Worm (Caenorhabditis elegans) whole organism, L3 larva: ENCODE data around the gene fbxc-15.

Source experiments
- ama-1 ChIP-seq: fragments of 150-350 bp; optimal IDR thresholded peaks from 2 replicates; lab custom pipeline; 2018
- ceh-28 ChIP-seq: fragments of 150-350 bp; optimal IDR thresholded peaks from 2 replicates; lab custom pipeline; 2014; ENCODE audit warnings: missing biosample characterization, missing genetic modification reagents, missing genetic modification characterization
- ceh-9 ChIP-seq: sonication (generic microtip); optimal IDR thresholded peaks from 2 replicates; lab custom pipeline; 2018; ENCODE audit warnings: missing biosample characterization, missing genetic modification characterization
- egl-5 ChIP-seq: fragments of 150-350 bp; optimal IDR thresholded peaks from 2 replicates; lab custom pipeline; 2017; ENCODE audit warnings: missing biosample characterization, missing genetic modification reagents, missing genetic modification characterization, inconsistent platforms
- elt-2 ChIP-seq: sonication (generic microtip); optimal IDR thresholded peaks from 2 replicates; lab custom pipeline; 2016; ENCODE audit warnings: missing genetic modification reagents, mild to moderate bottlenecking, missing genetic modification characterization, missing compliant biosample characterization
- fkh-10 ChIP-seq: sonication (generic microtip); optimal IDR thresholded peaks from 2 replicates; lab custom pipeline; 2017; ENCODE audit warnings: missing biosample characterization, missing genetic modification reagents, missing genetic modification characterization
- fos-1 ChIP-seq: fragments of 150-350 bp; optimal IDR thresholded peaks from 2 replicates; lab custom pipeline; 2014; ENCODE audit warnings: missing biosample characterization, missing genetic modification characterization
- lin-15B ChIP-seq: fragments of 150-350 bp; optimal IDR thresholded peaks from 2 replicates; lab custom pipeline; 2014; ENCODE audit warnings: missing biosample characterization, missing genetic modification characterization
- mml-1 ChIP-seq: fragments of 150-350 bp; sonication (generic microtip); optimal IDR thresholded peaks from 3 replicates; lab custom pipeline; 2014; ENCODE audit warnings: missing biosample characterization, missing genetic modification characterization
- nhr-76 ChIP-seq: fragments of 150-350 bp; sonication (generic microtip); optimal IDR thresholded peaks from 5 replicates; lab custom pipeline; 2014; ENCODE audit warnings: missing biosample characterization, missing genetic modification characterization
- pha-4 ChIP-seq: fragments of 150-350 bp; optimal IDR thresholded peaks from 2 replicates; lab custom pipeline; 2014; ENCODE audit warnings: missing biosample characterization, missing genetic modification reagents, missing genetic modification characterization
- ztf-11 ChIP-seq: fragments of 150-350 bp; optimal IDR thresholded peaks from 2 replicates; lab custom pipeline; 2014; ENCODE audit warnings: missing biosample characterization, missing genetic modification characterization

ce11 chrII:953052-953451, 26.2 kb upstream of the fbxc-15 start:
- no peak for TF ChIP-seq ceh-28
- no peak for TF ChIP-seq fos-1 (tag; lab: Kevin White, UChicago)
- TF ChIP-seq pha-4 (tag; lab: Kevin White, UChicago): no peak
- no peak for TF ChIP-seq ztf-11
- TF ChIP-seq egl-5: no peak
- TF ChIP-seq fkh-10: no peak
- TF ChIP-seq elt-2 (tag; lab: Kevin White, UChicago): no peak
- no peak for TF ChIP-seq nhr-76 (tag; lab: Kevin White, UChicago)
- no peak for TF ChIP-seq ama-1 (lab: Kevin White, UChicago)
- TF ChIP-seq mml-1 (tag; lab: Kevin White, UChicago): no peak
- TF ChIP-seq lin-15B (tag; lab: Kevin White, UChicago): no peak
- TF ChIP-seq ceh-9: no peak
